Worm (Caenorhabditis elegans) whole organism, L4 larva: ENCODE data around the gene hsp-12.3.

ENCODE experiments used
- ceh-82 ChIP-seq: sonication (generic microtip); optimal IDR thresholded peaks from 2 replicates; lab custom pipeline; 2017; ENCODE audit warnings: missing biosample characterization, missing genetic modification characterization
- ces-1 ChIP-seq: fragments of 150-350 bp; sonication (generic microtip); optimal IDR thresholded peaks from 4 replicates; lab custom pipeline; 2014; ENCODE audit warnings: missing biosample characterization, missing genetic modification reagents, missing genetic modification characterization
- egl-27 ChIP-seq: sonication (generic microtip); optimal IDR thresholded peaks from 3 replicates; lab custom pipeline; 2017; ENCODE audit warnings: missing biosample characterization, missing genetic modification reagents, missing genetic modification characterization
- hlh-30 ChIP-seq: sonication (generic microtip); optimal IDR thresholded peaks from 2 replicates; lab custom pipeline; 2017; ENCODE audit warnings: antibody characterized with exemption, mild to moderate bottlenecking, missing genetic modification characterization, missing compliant biosample characterization; ENCODE audit not compliant: insufficient read depth
- lsy-2 ChIP-seq, 2 experiments: fragments of 150-350 bp in 1 of 2; sonication (generic microtip) in 1 of 2; optimal IDR thresholded peaks; 2 replicates each; lab custom pipeline; 2014 to 2017; ENCODE audit warnings: missing biosample characterization in 2 of 2, missing genetic modification characterization in 2 of 2
- nhr-11 ChIP-seq: fragments of 150-350 bp; optimal IDR thresholded peaks from 2 replicates; lab custom pipeline; 2014; ENCODE audit warnings: missing biosample characterization, missing genetic modification characterization
- pha-4 ChIP-seq, 2 experiments: fragments of 150-350 bp in 1 of 2; fragments of 200-800 bp in 1 of 2; sonication (Bioruptor generic) in 1 of 2; IDR thresholded peaks in 1 of 2; optimal IDR thresholded peaks in 1 of 2; 2 replicates each; pipeline versions ENCODE4 v1.3.6 to Lab custom; 2014 to 2022; ENCODE audit warnings: missing genetic modification characterization in 2 of 2, missing genetic modification reagents in 2 of 2, missing biosample characterization in 1 of 2, missing compliant biosample characterization in 1 of 2
- pqm-1 ChIP-seq: sonication (generic microtip); optimal IDR thresholded peaks from 2 replicates; lab custom pipeline; 2017; ENCODE audit warnings: missing biosample characterization, missing genetic modification characterization
- set-16 ChIP-seq: fragments of 200-800 bp; sonication (Bioruptor generic); IDR thresholded peaks from 2 replicates; pipeline ENCODE4 v1.3.6; 2022; ENCODE audit warnings: missing genetic modification reagents, missing genetic modification characterization, missing compliant biosample characterization
- tra-1 ChIP-seq: fragments of 200-800 bp; sonication (Bioruptor generic); IDR thresholded peaks from 2 replicates; pipeline ENCODE4 v1.3.6; 2022; ENCODE audit warnings: missing genetic modification reagents, missing genetic modification characterization, missing compliant biosample characterization

DNA sequence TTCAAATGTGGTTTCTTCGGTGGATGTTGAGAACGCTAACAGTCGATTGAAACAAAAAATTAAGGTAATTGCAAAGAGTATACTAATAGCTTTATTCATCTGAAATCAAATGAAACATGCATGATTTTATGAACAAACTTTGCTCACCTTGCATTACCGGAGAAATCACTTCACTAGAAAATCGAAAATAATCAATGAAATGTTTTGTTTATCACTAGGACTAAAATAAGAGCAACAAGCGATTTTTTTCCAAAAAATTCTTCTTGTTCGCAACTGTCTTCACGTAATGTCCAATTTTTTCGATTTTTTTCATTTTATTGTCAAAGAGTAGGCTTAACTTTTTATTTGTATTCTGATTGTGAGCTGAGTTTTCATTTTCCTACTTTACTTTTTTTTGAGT lies 22.9 kb downstream of the hsp-12.3 start, which contains the start of gene F56D5.9:
- no peak for TF ChIP-seq hlh-30
- no peak for TF ChIP-seq set-16 (GFP tag; lab: Robert Waterston, UW)
- no peak for TF ChIP-seq nhr-11
- no peak for TF ChIP-seq pqm-1 (tag; lab: Kevin White, UChicago)
- TF ChIP-seq ces-1 (GFP tag; lab: Kevin White, UChicago) = no peak
- no peak for TF ChIP-seq pha-4 (GFP tag; IDR thresholded peaks at IDR 0.05; lab: Robert Waterston, UW)
- TF ChIP-seq pha-4 (tag; optimal IDR thresholded peaks at IDR 0.05; lab: Kevin White, UChicago) = no peak
- no peak for TF ChIP-seq ceh-82
- no peak for TF ChIP-seq lsy-2 (tag; optimal IDR thresholded peaks at IDR 0.05; lab: Kevin White, UChicago)
- TF ChIP-seq tra-1 = no peak
- TF ChIP-seq egl-27 = no peak
